Worm (Caenorhabditis elegans): ENCODE results near the gene F31D5.7.

Gene F31D5.7

ce11 chrII:4244959-4245358 lies 33.7 kb downstream of the F31D5.7 start:
- TF ChIP-seq snpc-4 (GFP tag; optimal IDR thresholded peaks at IDR 0.05) (no peak), snpc-4 (tag; optimal IDR thresholded peaks at IDR 0.05) (no peak), akir-1 (GFP tag; optimal IDR thresholded peaks at IDR 0.05) (no peak), madf-6 (GFP tag; IDR thresholded peaks at IDR 0.05) (peak; percentile 57), gei-17 (GFP tag; optimal IDR thresholded peaks at IDR 0.05) (no peak), xnd-1 (tag; optimal IDR thresholded peaks at IDR 0.05) (peak; percentile 27), lin-26 (GFP tag; IDR thresholded peaks at IDR 0.05) (no peak), tbx-9 (tag; optimal IDR thresholded peaks at IDR 0.05; ENCODE audit: borderline replicate concordance) (no peak), lsl-1 (GFP tag; optimal IDR thresholded peaks at IDR 0.05) (peak; percentile 79)

- no peak for TF ChIP-seq madf-3 (GFP tag; IDR thresholded peaks at IDR 0.05)
- TF ChIP-seq lin-35 (GFP tag; optimal IDR thresholded peaks at IDR 0.05), result no peak
- TF ChIP-seq bed-1 (GFP tag; IDR thresholded peaks at IDR 0.05), result no peak
- no peak for TF ChIP-seq bed-2 (GFP tag; IDR thresholded peaks at IDR 0.05)
- TF ChIP-seq ceh-27 (GFP tag; optimal IDR thresholded peaks at IDR 0.05), result no peak
- no peak for TF ChIP-seq snpc-1.1 (tag; optimal IDR thresholded peaks at IDR 0.05; ENCODE audit: insufficient read depth)
- TF ChIP-seq atf-7 (tag; optimal IDR thresholded peaks at IDR 0.05), result no peak
- no peak for TF ChIP-seq hlh-12 (tag; optimal IDR thresholded peaks at IDR 0.05)
- TF ChIP-seq C17E4.6 (GFP tag; IDR thresholded peaks at IDR 0.05), result no peak
- TF ChIP-seq nhr-120 (GFP tag; IDR thresholded peaks at IDR 0.05), result no peak
- TF ChIP-seq aptf-2 (GFP tag; conservative IDR thresholded peaks at IDR 0.05), result no peak
- TF ChIP-seq rec-8 (tag; optimal IDR thresholded peaks at IDR 0.05), result no peak
Measured at ce11 chrII:4246897-4247296, 35.7 kb downstream of the F31D5.7 start, which contains the start of gene gpa-11. Gene gpa-11, plus strand, starts transcription at chrII:4247197.

- no peak for TF ChIP-seq ets-4 (GFP tag; optimal IDR thresholded peaks at IDR 0.05)
- no peak for TF ChIP-seq T07F8.4 (tag; optimal IDR thresholded peaks at IDR 0.05)
- TF ChIP-seq egl-44 (GFP tag; IDR thresholded peaks at IDR 0.05), result no peak
- no peak for TF ChIP-seq F37B4.10 (GFP tag; IDR thresholded peaks at IDR 0.05)
- no peak for TF ChIP-seq ceh-100 (GFP tag; IDR thresholded peaks at IDR 0.05)
- TF ChIP-seq efl-1 (GFP tag; optimal IDR thresholded peaks at IDR 0.05), result no peak
- TF ChIP-seq F57C9.4 (tag; optimal IDR thresholded peaks at IDR 0.05), result no peak
- no peak for TF ChIP-seq rpc-1 (optimal IDR thresholded peaks at IDR 0.05)
- TF ChIP-seq rpc-1 (tag; optimal IDR thresholded peaks at IDR 0.05), result no peak
- no peak for TF ChIP-seq nhr-27 (tag; optimal IDR thresholded peaks at IDR 0.05)
- no peak for TF ChIP-seq attf-3 (GFP tag; conservative IDR thresholded peaks at IDR 0.05)
- no peak for TF ChIP-seq tlf-1 (GFP tag; optimal IDR thresholded peaks at IDR 0.05)
- TF ChIP-seq bed-2 (GFP tag; IDR thresholded peaks at IDR 0.05), result no peak
- no peak for TF ChIP-seq gei-17 (GFP tag; optimal IDR thresholded peaks at IDR 0.05)
- TF ChIP-seq snpc-1.3 (tag; optimal IDR thresholded peaks at IDR 0.05; ENCODE audit: insufficient read depth), result no peak
Measured at ce11 chrII:4256541-4257001, 45.4 kb downstream of the F31D5.7 start, which contains the start of gene C16A11.7. Gene C16A11.7, minus strand, starts transcription at chrII:4256951.

DNA sequence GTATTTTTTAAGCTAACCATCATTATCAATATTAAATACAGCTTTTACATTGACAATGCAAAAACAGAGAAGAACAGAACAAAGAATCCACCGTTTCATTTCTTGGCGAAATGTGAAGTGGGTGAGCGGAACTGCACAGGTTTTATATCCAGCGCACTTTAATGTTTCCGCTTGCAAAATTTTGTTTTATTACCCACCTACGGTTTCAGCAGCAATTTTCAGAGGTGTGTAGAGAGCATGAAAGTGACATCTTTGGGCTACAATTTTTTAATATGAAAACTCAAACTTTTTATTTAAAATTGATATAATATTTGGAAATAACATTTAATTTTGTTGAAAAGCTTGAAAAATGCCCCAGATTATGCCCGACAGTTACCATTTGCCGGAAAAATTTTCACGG lies 47.5 kb downstream of the F31D5.7 start, which contains the start of gene clec-135:
Gene clec-135 (minus strand): TSS at position 101 of the 400 bp plus-strand sequence.
- TF ChIP-seq gei-17 (GFP tag; optimal IDR thresholded peaks at IDR 0.05) (no peak), zim-3 (tag; optimal IDR thresholded peaks at IDR 0.05) (no peak), ceh-91 (GFP tag; IDR thresholded peaks at IDR 0.05) (no peak), snpc-3.4 (tag; optimal IDR thresholded peaks at IDR 0.05) (no peak), hrde-1 (tag; optimal IDR thresholded peaks at IDR 0.05; ENCODE audit: borderline replicate concordance) (no peak)
